Worm (Caenorhabditis elegans) whole organism, L3 larva: ENCODE results near the gene ugt-53.

ENCODE experiments used
- R02D3.7 ChIP-seq: fragments of 150-350 bp; optimal IDR thresholded peaks from 2 replicates; lab custom pipeline; 2014; ENCODE audit warnings: missing biosample characterization, missing genetic modification characterization
- aly-2 ChIP-seq: fragments of 150-350 bp; optimal IDR thresholded peaks from 2 replicates; lab custom pipeline; 2014; ENCODE audit warnings: missing biosample characterization, missing genetic modification characterization
- ama-1 ChIP-seq: fragments of 150-350 bp; optimal IDR thresholded peaks from 2 replicates; lab custom pipeline; 2018
- ceh-16 ChIP-seq: sonication (generic microtip); optimal IDR thresholded peaks from 2 replicates; lab custom pipeline; 2017; ENCODE audit warnings: missing biosample characterization, missing genetic modification characterization
- ceh-9 ChIP-seq: sonication (generic microtip); optimal IDR thresholded peaks from 2 replicates; lab custom pipeline; 2018; ENCODE audit warnings: missing biosample characterization, missing genetic modification characterization
- daf-12 ChIP-seq: fragments of 150-350 bp; optimal IDR thresholded peaks from 2 replicates; lab custom pipeline; 2014; ENCODE audit warnings: missing biosample characterization, missing genetic modification reagents, missing genetic modification characterization
- egl-5 ChIP-seq: fragments of 150-350 bp; optimal IDR thresholded peaks from 2 replicates; lab custom pipeline; 2017; ENCODE audit warnings: missing biosample characterization, missing genetic modification reagents, missing genetic modification characterization, inconsistent platforms
- elt-2 ChIP-seq: sonication (generic microtip); optimal IDR thresholded peaks from 2 replicates; lab custom pipeline; 2016; ENCODE audit warnings: missing genetic modification reagents, mild to moderate bottlenecking, missing genetic modification characterization, missing compliant biosample characterization
- elt-3 ChIP-seq, 3 experiments: fragments of 150-350 bp in 1 of 3; sonication (generic microtip) in 2 of 3; optimal IDR thresholded peaks; 2 replicates in 2 of 3; 4 replicates in 1 of 3; lab custom pipeline; 2014 to 2017; ENCODE audit warnings: missing biosample characterization in 3 of 3, missing genetic modification characterization in 3 of 3
- eor-1 ChIP-seq, 2 experiments: fragments of 150-350 bp; optimal IDR thresholded peaks; 2 replicates each; lab custom pipeline; 2014 to 2018; ENCODE audit warnings: missing biosample characterization in 2 of 2, missing genetic modification characterization in 2 of 2
- fkh-10 ChIP-seq: sonication (generic microtip); optimal IDR thresholded peaks from 2 replicates; lab custom pipeline; 2017; ENCODE audit warnings: missing biosample characterization, missing genetic modification reagents, missing genetic modification characterization
- fos-1 ChIP-seq: fragments of 150-350 bp; optimal IDR thresholded peaks from 2 replicates; lab custom pipeline; 2014; ENCODE audit warnings: missing biosample characterization, missing genetic modification characterization
- hmg-11 ChIP-seq: sonication (generic microtip); optimal IDR thresholded peaks from 2 replicates; lab custom pipeline; 2016; ENCODE audit warnings: missing genetic modification characterization, missing compliant biosample characterization
- lin-39 ChIP-seq: fragments of 150-350 bp; optimal IDR thresholded peaks from 2 replicates; lab custom pipeline; 2018; ENCODE audit warnings: missing biosample characterization, missing genetic modification reagents, missing genetic modification characterization
- lsy-12 ChIP-seq: sonication (generic microtip); optimal IDR thresholded peaks from 2 replicates; lab custom pipeline; 2016; ENCODE audit warnings: mild to moderate bottlenecking, missing genetic modification characterization, missing compliant biosample characterization
- mml-1 ChIP-seq: fragments of 150-350 bp; sonication (generic microtip); optimal IDR thresholded peaks from 3 replicates; lab custom pipeline; 2014; ENCODE audit warnings: missing biosample characterization, missing genetic modification characterization
- nhr-11 ChIP-seq: fragments of 150-350 bp; optimal IDR thresholded peaks from 2 replicates; lab custom pipeline; 2014; ENCODE audit warnings: missing biosample characterization, missing genetic modification characterization
- nhr-23 ChIP-seq: fragments of 150-350 bp; optimal IDR thresholded peaks from 2 replicates; lab custom pipeline; 2014; ENCODE audit warnings: missing biosample characterization, missing genetic modification reagents, missing genetic modification characterization
- nhr-237 ChIP-seq: fragments of 150-350 bp; optimal IDR thresholded peaks from 2 replicates; lab custom pipeline; 2014; ENCODE audit warnings: missing biosample characterization, missing genetic modification characterization
- nhr-28 ChIP-seq: fragments of 150-350 bp; optimal IDR thresholded peaks from 2 replicates; lab custom pipeline; 2014; ENCODE audit warnings: missing biosample characterization, missing genetic modification characterization
- nhr-67 ChIP-seq: fragments of 150-350 bp; optimal IDR thresholded peaks from 2 replicates; lab custom pipeline; 2014; ENCODE audit warnings: missing biosample characterization, missing genetic modification characterization
- nhr-76 ChIP-seq: fragments of 150-350 bp; sonication (generic microtip); optimal IDR thresholded peaks from 5 replicates; lab custom pipeline; 2014; ENCODE audit warnings: missing biosample characterization, missing genetic modification characterization
- pha-4 ChIP-seq: fragments of 150-350 bp; optimal IDR thresholded peaks from 2 replicates; lab custom pipeline; 2014; ENCODE audit warnings: missing biosample characterization, missing genetic modification reagents, missing genetic modification characterization
- pqm-1 ChIP-seq: fragments of 150-350 bp; optimal IDR thresholded peaks from 2 replicates; lab custom pipeline; 2017; ENCODE audit warnings: missing biosample characterization, missing genetic modification characterization, inconsistent platforms
- snpc-4 ChIP-seq: fragments of 150-350 bp; optimal IDR thresholded peaks from 2 replicates; lab custom pipeline; 2014; ENCODE audit warnings: missing biosample characterization, missing genetic modification characterization
- tbx-2 ChIP-seq: sonication (generic microtip); optimal IDR thresholded peaks from 2 replicates; lab custom pipeline; 2016; ENCODE audit warnings: mild to moderate bottlenecking, missing genetic modification characterization, missing compliant biosample characterization
- unc-62 ChIP-seq: fragments of 150-350 bp; sonication (generic microtip); optimal IDR thresholded peaks from 4 replicates; lab custom pipeline; 2014; ENCODE audit warnings: missing biosample characterization, missing genetic modification reagents, missing genetic modification characterization
- zag-1 ChIP-seq: fragments of 150-350 bp; optimal IDR thresholded peaks from 2 replicates; lab custom pipeline; 2014; ENCODE audit warnings: missing biosample characterization, missing genetic modification characterization
- ztf-11 ChIP-seq: fragments of 150-350 bp; optimal IDR thresholded peaks from 2 replicates; lab custom pipeline; 2014; ENCODE audit warnings: missing biosample characterization, missing genetic modification characterization

The ugt-53 gene

DNA sequence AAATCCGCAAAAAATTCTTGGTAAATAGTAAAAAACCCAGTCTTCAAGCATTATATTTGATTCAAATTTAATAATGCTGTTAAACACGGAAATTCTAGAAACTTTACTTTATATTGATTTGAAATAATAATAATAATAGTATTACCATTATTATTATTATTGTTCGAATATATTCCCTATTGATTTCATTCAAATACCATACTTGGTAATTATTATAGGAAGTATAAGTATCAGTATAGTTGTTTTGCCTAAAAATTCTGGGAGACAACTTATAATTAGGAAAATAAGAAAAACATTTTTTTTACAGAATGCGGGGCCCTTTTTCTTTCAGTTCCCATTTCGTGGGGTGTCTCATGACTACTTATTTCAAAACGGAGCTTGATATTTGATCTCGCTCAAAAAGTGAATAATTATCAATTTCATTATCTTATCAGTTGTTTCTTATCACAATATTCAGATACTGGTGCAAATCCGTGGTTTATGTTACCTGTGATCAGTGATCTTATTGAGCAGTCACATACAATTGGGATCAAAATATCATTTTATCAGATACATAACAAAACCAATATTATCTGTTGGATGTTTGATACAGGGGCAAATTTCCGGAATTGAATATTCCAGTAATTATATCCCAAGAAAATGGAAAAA lies 729 bp upstream of the ugt-53 start, which contains the start of gene srj-49:
Gene srj-49, minus strand, starts transcription at position 51 of the 648 bp plus-strand sequence.
- TF ChIP-seq elt-2 (tag; lab: Kevin White, UChicago) (peak; percentile 90), nhr-237 (tag; lab: Kevin White, UChicago) (no peak), pqm-1 (tag; lab: Kevin White, UChicago) (peak; percentile 84)
- TF ChIP-seq, all 47 proteins: peak for 2

- TF ChIP-seq ztf-11 (tag; lab: Kevin White, UChicago): no peak
- no peak for TF ChIP-seq nhr-76 (tag; lab: Kevin White, UChicago)
- TF ChIP-seq fos-1 (tag; lab: Kevin White, UChicago): no peak
- no peak for TF ChIP-seq ceh-16 (tag; lab: Kevin White, UChicago)
- no peak for TF ChIP-seq unc-62 (GFP tag; lab: Kevin White, UChicago)
- no peak for TF ChIP-seq fkh-10 (GFP tag; lab: Kevin White, UChicago)
- no peak for TF ChIP-seq ceh-9 (tag; lab: Kevin White, UChicago)
- no peak for TF ChIP-seq zag-1 (tag; lab: Kevin White, UChicago)
- no peak for TF ChIP-seq nhr-28 (tag; lab: Kevin White, UChicago)
- TF ChIP-seq lin-39: no peak
- TF ChIP-seq nhr-67 (tag; lab: Kevin White, UChicago): no peak
- no peak for TF ChIP-seq hmg-11 (tag; lab: Kevin White, UChicago)
- TF ChIP-seq eor-1 (tag; optimal IDR thresholded peaks at IDR 0.05; lab: Kevin White, UChicago): no peak
- TF ChIP-seq pqm-1 (tag; lab: Kevin White, UChicago): no peak
- TF ChIP-seq daf-12: no peak
- TF ChIP-seq ama-1 (lab: Kevin White, UChicago): no peak
- TF ChIP-seq pha-4: no peak
Observed at ce11 chrV:2855473-2855872, 6.3 kb downstream of the ugt-53 start, which contains the start of gene srj-57. Gene srj-57 (minus strand): TSS chrV:2855573.

- TF ChIP-seq hmg-11 (tag; lab: Kevin White, UChicago) (no peak), daf-12 (no peak), nhr-237 (tag; lab: Kevin White, UChicago) (no peak), lsy-12 (tag; lab: Kevin White, UChicago) (no peak), tbx-2 (no peak), egl-5 (tag; lab: Kevin White, UChicago) (no peak)
Observed at ce11 chrV:2857842-2858241, 8.7 kb downstream of the ugt-53 start, which contains the start of gene srj-55. Gene srj-55 (minus strand): TSS chrV:2857942.

ce11 chrV:2859738-2860137 lies 10.6 kb downstream of the ugt-53 start, which contains the start of gene srj-54:
Gene srj-54 (minus strand): TSS chrV:2859838.
- TF ChIP-seq nhr-237 (tag; lab: Kevin White, UChicago): no peak
- no peak for TF ChIP-seq fkh-10 (GFP tag; lab: Kevin White, UChicago)
- TF ChIP-seq ztf-11 (tag; lab: Kevin White, UChicago): no peak
- no peak for TF ChIP-seq nhr-23
- no peak for TF ChIP-seq R02D3.7 (tag; lab: Kevin White, UChicago)
- no peak for TF ChIP-seq nhr-67 (tag; lab: Kevin White, UChicago)
- TF ChIP-seq aly-2: no peak

DNA sequence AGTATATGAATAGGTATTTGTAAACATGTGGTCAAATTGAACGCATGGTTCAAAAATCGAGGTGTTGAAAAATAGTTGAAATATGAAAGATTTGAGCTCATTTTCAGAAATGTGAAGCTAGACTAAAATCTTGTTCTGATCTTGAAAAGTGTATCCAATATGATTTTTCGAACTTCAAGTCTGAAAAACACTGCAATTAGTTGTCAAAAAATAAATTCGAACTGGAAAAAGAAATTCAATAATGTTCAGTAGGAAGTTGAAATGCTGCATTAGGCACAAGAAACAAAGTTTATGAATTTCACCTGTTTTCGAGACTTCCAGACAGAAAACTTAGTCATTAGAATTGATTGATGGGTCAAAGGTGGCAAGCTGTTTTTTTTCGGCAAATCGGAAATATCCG lies 12.4 kb downstream of the ugt-53 start, which contains the start of gene srh-270:
Gene srh-270, minus strand, starts transcription at position 101 of the 400 bp plus-strand sequence.
- TF ChIP-seq mml-1 (tag; lab: Kevin White, UChicago): no peak
- no peak for TF ChIP-seq ceh-16 (tag; lab: Kevin White, UChicago)
- TF ChIP-seq elt-2 (tag; lab: Kevin White, UChicago): no peak
- no peak for TF ChIP-seq lin-39
- TF ChIP-seq daf-12: no peak
- TF ChIP-seq tbx-2: no peak
- TF ChIP-seq egl-5 (tag; lab: Kevin White, UChicago): no peak
- TF ChIP-seq ceh-9 (tag; lab: Kevin White, UChicago): no peak
- TF ChIP-seq snpc-4 (tag; lab: Kevin White, UChicago): no peak
- no peak for TF ChIP-seq nhr-76 (tag; lab: Kevin White, UChicago)
- TF ChIP-seq fos-1 (tag; lab: Kevin White, UChicago): no peak
- no peak for TF ChIP-seq nhr-11 (tag; lab: Kevin White, UChicago)
- no peak for TF ChIP-seq nhr-28 (tag; lab: Kevin White, UChicago)
- TF ChIP-seq elt-3 (tag; optimal IDR thresholded peaks at IDR 0.05; lab: Kevin White, UChicago): no peak
- TF ChIP-seq eor-1 (tag; optimal IDR thresholded peaks at IDR 0.05; lab: Kevin White, UChicago): no peak
- TF ChIP-seq unc-62 (GFP tag; lab: Kevin White, UChicago): no peak
- TF ChIP-seq pqm-1 (tag; lab: Kevin White, UChicago): no peak
